Worm (Caenorhabditis elegans) whole organism, L2 larva: ENCODE results near the gene C48B4.11.
A peak's percentile ranks its signal among the peaks of the same experiment; 100 is the strongest.

Experiments
- C34F6.9 ChIP-seq: fragments of 150-350 bp; optimal IDR thresholded peaks from 2 replicates; lab custom pipeline; 2014; ENCODE audit warnings: missing biosample characterization, missing genetic modification characterization
- R02D3.7 ChIP-seq: fragments of 150-350 bp; optimal IDR thresholded peaks from 2 replicates; lab custom pipeline; 2014; ENCODE audit warnings: missing biosample characterization, missing genetic modification characterization
- Y55F3AM.14 ChIP-seq: fragments of 200-800 bp; sonication (Bioruptor generic); optimal IDR thresholded peaks from 2 replicates; lab custom pipeline; 2018; ENCODE audit warnings: mild to moderate bottlenecking, missing genetic modification characterization, missing compliant biosample characterization
- ZK546.5 ChIP-seq: sonication (generic microtip); optimal IDR thresholded peaks from 2 replicates; lab custom pipeline; 2017; ENCODE audit warnings: missing biosample characterization, missing genetic modification characterization
- alr-1 ChIP-seq: fragments of 150-350 bp; optimal IDR thresholded peaks from 2 replicates; lab custom pipeline; 2014; ENCODE audit warnings: missing biosample characterization, missing genetic modification characterization
- aly-2 ChIP-seq: fragments of 150-350 bp; optimal IDR thresholded peaks from 2 replicates; lab custom pipeline; 2014; ENCODE audit warnings: missing biosample characterization, missing genetic modification characterization
- ama-1 ChIP-seq: fragments of 150-350 bp; optimal IDR thresholded peaks from 2 replicates; lab custom pipeline; 2018; ENCODE audit warnings: inconsistent platforms
- blmp-1 ChIP-seq: sonication (generic microtip); optimal IDR thresholded peaks from 2 replicates; lab custom pipeline; 2017; ENCODE audit warnings: missing genetic modification characterization, mild to moderate bottlenecking, missing compliant biosample characterization, antibody characterized with exemption, moderate library complexity; ENCODE audit not compliant: insufficient read depth
- ceh-16 ChIP-seq: fragments of 150-350 bp; optimal IDR thresholded peaks from 2 replicates; lab custom pipeline; 2014; ENCODE audit warnings: missing biosample characterization, missing genetic modification characterization
- crh-2 ChIP-seq: sonication (generic microtip); optimal IDR thresholded peaks from 2 replicates; lab custom pipeline; 2017; ENCODE audit warnings: missing biosample characterization, missing genetic modification characterization
- dmd-4 ChIP-seq: sonication (generic microtip); optimal IDR thresholded peaks from 2 replicates; lab custom pipeline; 2017; ENCODE audit warnings: missing biosample characterization, missing genetic modification characterization
- egl-27 ChIP-seq: sonication (generic microtip); optimal IDR thresholded peaks from 3 replicates; lab custom pipeline; 2017; ENCODE audit warnings: missing biosample characterization, missing genetic modification reagents, missing genetic modification characterization
- elt-1 ChIP-seq: fragments of 150-350 bp; optimal IDR thresholded peaks from 2 replicates; lab custom pipeline; 2014; ENCODE audit warnings: missing biosample characterization, missing genetic modification characterization
- fos-1 ChIP-seq: fragments of 150-350 bp; optimal IDR thresholded peaks from 2 replicates; lab custom pipeline; 2014; ENCODE audit warnings: missing biosample characterization, missing genetic modification characterization
- gmeb-1 ChIP-seq: fragments of 150-350 bp; optimal IDR thresholded peaks from 2 replicates; lab custom pipeline; 2014; ENCODE audit warnings: missing biosample characterization, missing genetic modification characterization
- lin-13 ChIP-seq: fragments of 150-350 bp; optimal IDR thresholded peaks from 2 replicates; lab custom pipeline; 2014; ENCODE audit warnings: missing biosample characterization, missing genetic modification reagents, missing genetic modification characterization
- lin-39 ChIP-seq: fragments of 150-350 bp; optimal IDR thresholded peaks from 2 replicates; lab custom pipeline; 2014; ENCODE audit warnings: missing biosample characterization, missing genetic modification reagents, missing genetic modification characterization
- lsy-2 ChIP-seq, 2 experiments: fragments of 150-350 bp in 1 of 2; sonication (generic microtip) in 1 of 2; optimal IDR thresholded peaks; 2 replicates each; lab custom pipeline; 2014 to 2017; ENCODE audit warnings: missing biosample characterization in 2 of 2, missing genetic modification characterization in 2 of 2
- mab-5 ChIP-seq: fragments of 150-350 bp; optimal IDR thresholded peaks from 2 replicates; lab custom pipeline; 2014; ENCODE audit warnings: missing biosample characterization, missing genetic modification characterization
- mdl-1 ChIP-seq, 2 experiments: fragments of 150-350 bp in 1 of 2; sonication (generic microtip) in 1 of 2; optimal IDR thresholded peaks; 2 replicates each; lab custom pipeline; 2017; ENCODE audit warnings: missing biosample characterization in 2 of 2, missing genetic modification characterization in 2 of 2
- nhr-10 ChIP-seq: sonication (generic microtip); optimal IDR thresholded peaks from 2 replicates; lab custom pipeline; 2017; ENCODE audit warnings: missing biosample characterization, missing genetic modification characterization
- nhr-11 ChIP-seq: fragments of 150-350 bp; optimal IDR thresholded peaks from 2 replicates; lab custom pipeline; 2014; ENCODE audit warnings: missing biosample characterization, missing genetic modification characterization
- nhr-129 ChIP-seq: fragments of 150-350 bp; optimal IDR thresholded peaks from 2 replicates; lab custom pipeline; 2014; ENCODE audit warnings: missing biosample characterization, missing genetic modification characterization
- nhr-21 ChIP-seq: fragments of 150-350 bp; optimal IDR thresholded peaks from 2 replicates; lab custom pipeline; 2014; ENCODE audit warnings: missing biosample characterization, missing genetic modification characterization
- nhr-237 ChIP-seq: fragments of 150-350 bp; optimal IDR thresholded peaks from 2 replicates; lab custom pipeline; 2014; ENCODE audit warnings: missing biosample characterization, missing genetic modification characterization
- nhr-6 ChIP-seq: fragments of 150-350 bp; optimal IDR thresholded peaks from 2 replicates; lab custom pipeline; 2014; ENCODE audit warnings: missing biosample characterization, missing genetic modification characterization
- nhr-77 ChIP-seq: fragments of 150-350 bp; optimal IDR thresholded peaks from 2 replicates; lab custom pipeline; 2014; ENCODE audit warnings: missing biosample characterization, missing genetic modification characterization
- sma-3 ChIP-seq: sonication (generic microtip); optimal IDR thresholded peaks from 2 replicates; lab custom pipeline; 2016; ENCODE audit warnings: missing genetic modification reagents, missing genetic modification characterization, missing compliant biosample characterization
- snpc-4 ChIP-seq: fragments of 150-350 bp; optimal IDR thresholded peaks from 2 replicates; lab custom pipeline; 2014; ENCODE audit warnings: missing biosample characterization, missing genetic modification characterization
- unc-55 ChIP-seq: fragments of 150-350 bp; sonication (generic microtip); optimal IDR thresholded peaks from 3 replicates; lab custom pipeline; 2014; ENCODE audit warnings: missing biosample characterization, missing genetic modification reagents, missing genetic modification characterization
- unc-62 ChIP-seq: fragments of 150-350 bp; optimal IDR thresholded peaks from 2 replicates; lab custom pipeline; 2014; ENCODE audit warnings: missing biosample characterization, missing genetic modification reagents, missing genetic modification characterization
- zag-1 ChIP-seq: fragments of 150-350 bp; optimal IDR thresholded peaks from 2 replicates; lab custom pipeline; 2014; ENCODE audit warnings: missing biosample characterization, missing genetic modification characterization
- ztf-1 ChIP-seq: fragments of 200-800 bp; sonication (Bioruptor generic); conservative IDR thresholded peaks from 2 replicates; pipeline ENCODE4 v1.3.6; 2022; ENCODE audit warnings: missing genetic modification characterization, missing compliant biosample characterization
- ztf-11 ChIP-seq: sonication (generic microtip); optimal IDR thresholded peaks from 2 replicates; lab custom pipeline; 2017; ENCODE audit warnings: missing biosample characterization, missing genetic modification characterization
- ztf-4 ChIP-seq: fragments of 150-350 bp; optimal IDR thresholded peaks from 2 replicates; lab custom pipeline; 2014; ENCODE audit warnings: missing biosample characterization, missing genetic modification characterization

The C48B4.11 gene

DNA sequence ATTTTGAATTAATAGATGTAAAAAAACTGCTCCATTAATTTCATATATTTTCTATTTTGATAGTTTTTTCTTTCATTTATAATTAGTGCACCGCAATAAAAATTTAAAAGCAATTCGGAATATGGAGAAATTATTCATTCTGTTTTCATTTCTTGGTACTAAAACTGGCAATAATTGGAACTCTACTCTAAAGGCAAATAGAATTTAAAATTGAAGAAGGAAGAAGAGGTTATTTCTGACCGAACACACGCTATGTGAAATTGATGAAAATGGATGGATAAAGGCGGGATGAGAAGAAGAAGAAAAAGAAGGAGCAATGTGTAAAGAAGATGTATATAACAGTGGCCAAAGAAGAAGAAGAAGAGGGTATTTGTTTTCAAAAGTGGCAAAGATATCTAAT, 17.3 kb upstream of the C48B4.11 start:
- TF ChIP-seq C34F6.9 (tag; lab: Kevin White, UChicago) (peak; percentile 42), aly-2 (tag; lab: Kevin White, UChicago) (no peak), dmd-4 (no peak), elt-1 (tag; lab: Kevin White, UChicago) (no peak)

DNA sequence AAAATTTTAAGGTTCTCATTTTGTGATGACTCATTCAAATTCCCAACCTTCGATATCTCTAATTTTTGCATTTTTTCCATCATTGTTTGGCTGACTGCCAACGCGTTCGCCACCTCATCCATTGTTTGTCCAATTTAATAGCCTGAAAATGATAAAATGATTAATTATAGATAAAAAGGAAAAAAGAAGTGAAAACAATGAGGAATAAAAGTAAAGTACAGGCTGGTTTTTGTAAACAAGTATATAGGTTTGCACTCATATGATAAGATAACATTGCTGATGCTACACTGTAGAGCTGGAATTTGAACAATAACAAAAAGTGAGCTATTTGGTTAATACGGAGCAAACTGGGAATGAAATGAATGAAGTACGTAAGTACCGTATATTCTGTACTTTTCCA, 16.3 kb upstream of the C48B4.11 start, which contains the start of gene C48B4.3:
TSS of gene C48B4.3 (minus strand) at position 149 of the 400 bp plus-strand sequence.
- TF ChIP-seq nhr-11 (tag; lab: Kevin White, UChicago) (no peak), lin-39 (tag; lab: Kevin White, UChicago) (no peak), nhr-237 (no peak), snpc-4 (tag; lab: Kevin White, UChicago) (no peak), fos-1 (tag; lab: Kevin White, UChicago) (peak; percentile 5), ztf-11 (no peak)

DNA sequence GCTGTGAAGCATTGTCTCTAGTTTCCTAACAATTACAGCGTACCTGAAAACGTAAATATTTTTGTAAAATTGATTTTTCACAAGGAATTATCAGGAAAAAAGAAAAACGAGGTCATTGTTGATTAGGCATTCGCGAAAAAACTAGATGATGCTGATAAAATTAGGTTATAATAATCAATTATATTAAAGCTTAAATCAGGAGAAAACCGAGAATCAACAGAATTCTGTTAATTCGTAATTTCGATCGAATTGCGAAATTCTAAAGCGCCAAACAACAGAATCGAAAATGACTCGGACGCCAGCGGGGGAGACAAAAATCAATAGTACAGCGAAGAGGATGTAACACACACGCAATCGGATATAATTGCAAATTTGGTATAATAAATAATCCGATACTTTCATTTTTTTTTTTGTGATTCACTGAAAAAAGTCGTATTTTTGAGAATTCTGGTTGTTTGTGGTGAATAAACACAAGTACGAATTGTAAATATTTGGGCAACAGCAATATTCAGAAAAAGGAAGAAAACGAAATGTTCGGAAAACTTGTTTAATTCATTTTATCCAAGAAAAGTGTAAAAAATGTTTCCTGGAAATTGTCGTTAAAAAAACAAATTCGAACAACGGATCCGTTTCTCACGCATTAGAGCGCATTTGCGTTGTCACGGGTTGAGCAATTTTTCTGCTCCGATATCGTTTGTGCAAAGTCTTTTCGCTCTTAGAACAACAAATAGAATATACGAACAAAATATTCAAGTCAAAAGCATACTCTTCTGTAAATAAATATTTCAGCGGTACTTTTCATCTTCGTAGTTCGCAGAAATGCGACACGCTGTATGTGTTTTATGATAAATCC, 14.3 kb upstream of the C48B4.11 start, which contains the start of gene ced-7:
TSS of gene ced-7 (minus strand) at position 51 of the 853 bp plus-strand sequence.
- TF ChIP-seq lsy-2 (tag; optimal IDR thresholded peaks at IDR 0.05; lab: Kevin White, UChicago) (peak in 1 of 2 experiments; percentile 54), elt-1 (tag; lab: Kevin White, UChicago) (no peak), lin-13 (peak; percentile 18), C34F6.9 (tag; lab: Kevin White, UChicago) (peak; percentile 75), crh-2 (tag; lab: Kevin White, UChicago) (peak; percentile 22), unc-55 (peak; percentile 44), R02D3.7 (tag; lab: Kevin White, UChicago) (no peak), nhr-129 (peak; percentile 60)
- TF ChIP-seq, all 48 proteins: peak for 6

DNA sequence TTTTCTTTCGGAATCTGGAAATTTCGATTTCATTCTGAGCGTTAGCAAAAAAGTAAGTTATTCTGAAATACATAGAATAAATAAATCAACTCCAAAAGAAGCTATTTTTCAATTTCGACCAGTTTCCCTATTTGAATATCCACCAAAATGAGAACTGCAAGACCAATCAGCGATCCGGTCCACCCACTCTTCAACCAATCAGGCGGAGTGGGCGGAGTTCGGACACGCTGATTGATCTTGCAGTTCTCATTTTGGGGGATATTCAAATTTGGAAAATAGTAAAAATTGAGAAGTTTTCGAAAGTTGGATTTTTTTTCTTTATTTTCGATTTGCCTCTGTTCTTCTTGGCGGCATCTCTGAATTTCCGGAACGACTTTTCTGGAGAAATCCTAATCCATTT, 5.0 kb upstream of the C48B4.11 start:
- TF ChIP-seq lsy-2 (tag; optimal IDR thresholded peaks at IDR 0.05; lab: Kevin White, UChicago) (peak in 1 of 2 experiments; percentile 48), mdl-1 (tag; optimal IDR thresholded peaks at IDR 0.05; lab: Kevin White, UChicago) (no peak), gmeb-1 (tag; lab: Kevin White, UChicago) (peak; percentile 72)

DNA sequence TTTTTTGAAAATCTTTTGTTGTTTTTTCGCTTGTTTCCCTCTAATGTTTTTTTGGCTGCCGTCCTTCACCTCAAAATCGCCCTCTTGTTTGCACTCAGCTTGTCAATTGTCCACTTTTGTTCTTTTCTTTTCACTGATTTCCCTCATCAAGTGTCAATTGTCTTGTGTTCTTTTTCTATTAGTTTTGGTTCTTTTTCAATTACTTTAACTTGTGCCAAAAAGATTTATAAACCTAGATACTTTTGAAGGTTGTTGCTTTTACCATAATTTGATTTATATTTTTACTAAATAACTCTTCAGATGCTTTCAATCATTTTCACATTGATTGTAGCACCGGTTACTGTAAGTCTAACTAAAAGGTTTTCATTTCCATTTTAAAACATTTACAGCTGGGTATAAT, 2.5 kb upstream of the C48B4.11 start, which contains the start of gene C48B4.13:
TSS of gene C48B4.13 (plus strand) at position 301 of the 400 bp plus-strand sequence.
- TF ChIP-seq ZK546.5 (tag; lab: Kevin White, UChicago) (no peak), mab-5 (tag; lab: Kevin White, UChicago) (no peak), nhr-10 (tag; lab: Kevin White, UChicago) (no peak), unc-62 (no peak), ceh-16 (tag; lab: Kevin White, UChicago) (no peak), sma-3 (GFP tag; lab: Kevin White, UChicago) (no peak)

DNA sequence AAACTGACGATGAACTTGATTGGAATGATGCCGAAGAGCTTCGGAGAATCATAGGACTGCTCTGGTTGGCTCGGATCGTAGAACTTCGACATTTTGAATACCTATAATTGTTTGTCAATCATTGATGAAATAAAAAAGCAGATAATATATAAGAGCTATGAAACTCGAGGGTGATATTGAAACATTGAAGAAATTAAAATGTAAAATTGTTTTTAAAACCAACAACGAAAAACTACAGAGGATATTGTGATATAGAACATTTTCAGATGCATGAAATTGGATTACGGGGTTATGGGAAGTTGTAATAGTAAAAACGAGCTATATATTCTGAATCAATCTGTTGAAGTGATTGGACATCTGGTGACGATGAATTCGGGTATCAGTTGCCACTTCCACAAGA, 1.5 kb downstream of the C48B4.11 start, which contains the start of gene C48B4.10:
TSS of gene C48B4.10 (minus strand) at position 101 of the 400 bp plus-strand sequence.
- TF ChIP-seq nhr-6 (tag; lab: Kevin White, UChicago) (no peak), nhr-77 (no peak), nhr-237 (no peak), fos-1 (tag; lab: Kevin White, UChicago) (no peak)

DNA sequence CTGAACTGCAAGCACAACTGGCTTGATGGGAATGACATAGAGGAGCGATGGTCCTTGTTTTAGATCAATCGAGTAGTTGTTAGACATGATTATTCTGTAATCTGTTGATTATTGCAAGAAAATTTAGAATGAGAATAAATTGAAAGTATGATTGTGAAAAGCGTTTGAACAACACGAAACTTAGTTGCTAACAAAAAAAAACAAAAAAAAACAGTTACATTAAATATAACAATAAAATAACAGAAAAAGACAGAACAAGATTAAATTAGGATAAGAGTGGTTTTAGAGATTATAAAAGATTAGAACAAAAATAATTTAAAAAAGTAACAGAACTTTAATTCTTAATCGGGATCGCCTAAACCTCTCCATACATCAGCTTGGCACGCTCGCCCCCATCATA, 2.7 kb downstream of the C48B4.11 start, which contains the start of gene C48B4.9:
TSS of gene C48B4.9 (minus strand) at position 101 of the 400 bp plus-strand sequence.
- TF ChIP-seq zag-1 (tag; lab: Kevin White, UChicago) (no peak), blmp-1 (tag; lab: Kevin White, UChicago) (no peak), nhr-21 (tag; lab: Kevin White, UChicago) (no peak), ZK546.5 (tag; lab: Kevin White, UChicago) (no peak), fos-1 (tag; lab: Kevin White, UChicago) (no peak), ztf-4 (tag; lab: Kevin White, UChicago) (no peak), R02D3.7 (tag; lab: Kevin White, UChicago) (no peak), egl-27 (tag; lab: Kevin White, UChicago) (no peak), ztf-1 (GFP tag; lab: Robert Waterston, UW) (no peak), dmd-4 (no peak), Y55F3AM.14 (no peak), lsy-2 (tag; optimal IDR thresholded peaks at IDR 0.05; lab: Kevin White, UChicago) (no peak), ama-1 (lab: Kevin White, UChicago) (no peak), alr-1 (no peak)
